Fruit fly (Drosophila melanogaster) Kc167 (cell line): ENCODE data around the gene CG12498.

Experiments
- Myc ChIP-seq: fragments of >200 bp; optimal IDR thresholded peaks from 2 replicates; lab custom pipeline; 2017; ENCODE audit warnings: missing external identifiers
- Sin3A ChIP-seq: fragments of >200 bp; optimal IDR thresholded peaks from 2 replicates; lab custom pipeline; 2018; ENCODE audit warnings: missing external identifiers
- h ChIP-seq: fragments of >200 bp; optimal IDR thresholded peaks from 3 replicates; lab custom pipeline; 2018; ENCODE audit warnings: missing external identifiers
- insv ChIP-seq: fragments of >200 bp; optimal IDR thresholded peaks from 3 replicates; lab custom pipeline; 2018; ENCODE audit warnings: missing external identifiers
- psq ChIP-seq: fragments of >200 bp; optimal IDR thresholded peaks from 2 replicates; lab custom pipeline; 2017; ENCODE audit warnings: missing external identifiers
- ttk ChIP-seq: sonication (Bioruptor generic); optimal IDR thresholded peaks from 2 replicates; lab custom pipeline; 2017; ENCODE audit warnings: missing external identifiers

Gene CG12498

DNA sequence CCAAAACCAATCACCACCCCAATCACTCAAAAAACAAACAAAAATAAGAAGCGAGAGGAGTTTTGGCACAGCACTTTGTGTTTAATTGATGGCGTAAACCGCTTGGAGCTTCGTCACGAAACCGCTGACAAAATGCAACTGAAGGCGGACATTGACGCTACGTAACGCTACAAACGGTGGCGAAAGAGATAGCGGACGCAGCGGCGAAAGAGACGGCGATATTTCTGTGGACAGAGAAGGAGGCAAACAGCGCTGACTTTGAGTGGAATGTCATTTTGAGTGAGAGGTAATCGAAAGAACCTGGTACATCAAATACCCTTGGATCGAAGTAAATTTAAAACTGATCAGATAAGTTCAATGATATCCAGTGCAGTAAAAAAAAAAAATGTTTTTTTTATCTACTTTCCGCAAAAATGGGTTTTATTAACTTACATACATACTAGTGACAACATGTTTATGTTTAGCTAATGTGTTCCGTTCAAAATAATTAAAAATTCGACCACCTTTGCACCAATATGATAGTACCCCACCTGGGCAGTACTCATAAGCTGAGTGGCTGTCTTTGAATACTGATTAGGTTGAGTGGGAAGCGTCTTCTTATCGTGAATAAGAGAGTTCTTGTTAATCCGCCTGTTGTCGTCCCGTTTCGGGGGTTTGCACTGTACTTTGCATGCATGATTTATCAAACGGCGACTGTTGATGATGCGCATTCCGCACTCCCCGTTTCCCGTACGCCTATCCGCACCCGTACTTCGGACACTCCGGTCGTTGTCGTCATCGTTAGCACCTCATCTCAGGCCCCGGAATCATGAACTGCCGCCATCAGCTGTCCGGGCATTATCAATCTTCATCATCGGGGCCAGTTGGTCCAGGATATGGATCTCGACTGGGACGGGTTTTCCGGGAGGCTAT, 13.1 kb upstream of the CG12498 start, which contains the start of gene w:
Gene w (minus strand): TSS at position 122 of the 912 bp plus-strand sequence.
- TF ChIP-seq insv (no peak), Myc (lab: Kevin White, UChicago) (no peak), ttk (lab: Kevin White, UChicago) (no peak), h (lab: Kevin White, UChicago) (no peak), Sin3A (lab: Kevin White, UChicago) (no peak), psq (no peak)

DNA sequence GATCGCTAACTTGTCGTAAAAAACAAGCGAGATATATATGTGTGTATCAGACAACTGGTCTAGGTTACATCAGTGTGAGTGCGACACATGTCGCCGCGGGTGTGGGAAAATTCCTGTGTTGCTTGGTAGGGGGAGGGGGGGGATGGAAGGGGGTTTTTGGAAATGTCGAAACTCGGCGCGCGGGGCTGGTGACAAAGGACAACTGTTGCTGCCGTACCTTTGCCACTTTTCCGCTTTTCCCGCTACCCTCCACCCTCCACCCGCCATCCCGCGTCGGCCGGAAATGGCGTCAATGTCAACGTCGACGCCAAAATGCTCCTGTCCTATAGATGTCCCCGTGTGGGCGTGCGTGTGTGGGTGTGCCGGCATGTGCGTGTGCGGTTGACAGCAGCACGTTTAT, 6.7 kb upstream of the CG12498 start:
- TF ChIP-seq ttk (lab: Kevin White, UChicago) (no peak), Sin3A (lab: Kevin White, UChicago) (no peak), h (lab: Kevin White, UChicago) (no peak), insv (no peak), Myc (lab: Kevin White, UChicago) (no peak), psq (no peak)

dm6 chrX:2803776-2804175, 5.9 kb upstream of the CG12498 start:
- no peak for TF ChIP-seq psq
- TF ChIP-seq insv, result no peak
- TF ChIP-seq ttk (lab: Kevin White, UChicago), result no peak
- no peak for TF ChIP-seq Myc (lab: Kevin White, UChicago)
- TF ChIP-seq Sin3A (lab: Kevin White, UChicago), result no peak
- no peak for TF ChIP-seq h (lab: Kevin White, UChicago)

dm6 chrX:2811059-2811458, 1.4 kb downstream of the CG12498 start:
- TF ChIP-seq Myc (lab: Kevin White, UChicago), result no peak

- TF ChIP-seq psq (no peak), h (lab: Kevin White, UChicago) (no peak), ttk (lab: Kevin White, UChicago) (no peak), Sin3A (lab: Kevin White, UChicago) (no peak), insv (no peak), Myc (lab: Kevin White, UChicago) (no peak)
Measured at dm6 chrX:2811703-2812102, 2.0 kb downstream of the CG12498 start.

- no peak for TF ChIP-seq psq
- no peak for TF ChIP-seq ttk (lab: Kevin White, UChicago)
- TF ChIP-seq Myc (lab: Kevin White, UChicago), result no peak
- no peak for TF ChIP-seq h (lab: Kevin White, UChicago)
- no peak for TF ChIP-seq insv
- TF ChIP-seq Sin3A (lab: Kevin White, UChicago), result no peak
Measured at dm6 chrX:2813106-2813505, 3.4 kb downstream of the CG12498 start.

DNA sequence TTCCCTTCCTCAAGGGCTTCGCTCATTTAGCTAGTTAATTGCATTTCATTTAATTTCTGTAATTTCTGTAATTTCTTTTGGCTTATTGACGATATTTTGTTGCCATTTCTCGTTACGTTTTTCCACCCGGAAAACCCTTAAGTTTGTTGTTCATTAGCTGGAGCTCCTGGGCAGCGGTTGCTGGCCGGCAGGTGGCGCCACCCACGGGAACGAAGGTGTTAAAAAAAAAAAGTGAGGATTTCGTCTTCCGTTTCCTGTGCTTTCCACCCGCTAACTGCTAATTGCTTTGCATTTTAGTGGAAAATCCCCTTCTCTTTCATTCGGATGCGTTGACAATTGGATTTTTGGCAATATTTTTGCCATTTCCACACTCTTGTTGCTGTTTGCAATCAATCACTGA, 4.7 kb downstream of the CG12498 start:
- TF ChIP-seq insv (no peak), psq (no peak), Myc (lab: Kevin White, UChicago) (no peak), Sin3A (lab: Kevin White, UChicago) (no peak), ttk (lab: Kevin White, UChicago) (no peak), h (lab: Kevin White, UChicago) (no peak)
